Worm (Caenorhabditis elegans): ENCODE measurements around the gene F36H5.9.

ce11 chrII:1786209-1786608 lies 33.3 kb upstream of the F36H5.9 start, which contains the start of gene C08F1.10:
- no peak for TF ChIP-seq nhr-10 (tag; optimal IDR thresholded peaks at IDR 0.05)
- TF ChIP-seq skn-1 (tag; optimal IDR thresholded peaks at IDR 0.05): no peak
- no peak for TF ChIP-seq Y55F3AM.14 (GFP tag; optimal IDR thresholded peaks at IDR 0.05)
- no peak for TF ChIP-seq zag-1 (tag; optimal IDR thresholded peaks at IDR 0.05)
- no peak for TF ChIP-seq egl-27 (tag; optimal IDR thresholded peaks at IDR 0.05)
- TF ChIP-seq lsy-2 (tag; optimal IDR thresholded peaks at IDR 0.05): no peak

Measured in whole organism, L2 larva.